Fruit fly (Drosophila melanogaster): ENCODE results near the gene CG34277.

The CG34277 gene

DNA sequence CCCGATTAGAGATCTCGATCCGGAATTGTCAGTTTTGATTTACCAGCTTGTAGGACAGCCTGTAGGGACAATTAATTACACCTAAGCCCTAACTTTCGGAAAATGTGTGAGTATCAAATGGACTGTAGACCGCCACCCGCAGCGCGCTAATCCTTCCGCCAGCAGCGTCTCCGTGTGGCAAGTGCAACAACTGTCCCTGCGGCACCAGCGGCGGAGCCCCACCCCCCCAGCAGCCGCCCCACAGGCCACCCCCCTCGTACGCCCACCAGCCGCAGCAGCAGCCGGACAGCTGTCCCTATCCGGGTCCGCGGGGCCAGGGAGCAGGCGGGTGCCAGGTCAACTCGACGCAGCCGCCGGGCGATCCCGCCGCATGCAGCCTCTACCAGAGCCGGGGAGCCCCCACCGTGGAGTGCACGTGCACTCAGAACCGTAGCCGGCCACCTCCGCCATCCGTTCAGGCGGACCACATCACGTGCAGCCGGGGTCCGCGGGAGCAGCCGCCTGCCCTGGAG lies at the start of gene CG34277, which contains the start of gene CG31542:
Gene CG34277 (plus strand): TSS at position 51 of the 512 bp plus-strand sequence.
Gene CG31542 (plus strand): TSS at position 51 of the 512 bp plus-strand sequence.
- TF ChIP-seq CG12104 (GFP tag; optimal IDR thresholded peaks at IDR 0.05) (no peak), hbn (GFP tag; IDR thresholded peaks at IDR 0.05; ENCODE audit: partially characterized antibody) (0 out of 2 replicates have a peak, but pooled peaks have one; percentile 17), lov (optimal IDR thresholded peaks at IDR 0.05) (no peak), lov (GFP tag; IDR thresholded peaks at IDR 0.05) (0 out of 3 replicates have a peak, but pooled peaks have one; percentile 28), CG14667 (GFP tag; IDR thresholded peaks at IDR 0.05) (peak; percentile 53; the same call in 1 of the 2 replicates)

DNA sequence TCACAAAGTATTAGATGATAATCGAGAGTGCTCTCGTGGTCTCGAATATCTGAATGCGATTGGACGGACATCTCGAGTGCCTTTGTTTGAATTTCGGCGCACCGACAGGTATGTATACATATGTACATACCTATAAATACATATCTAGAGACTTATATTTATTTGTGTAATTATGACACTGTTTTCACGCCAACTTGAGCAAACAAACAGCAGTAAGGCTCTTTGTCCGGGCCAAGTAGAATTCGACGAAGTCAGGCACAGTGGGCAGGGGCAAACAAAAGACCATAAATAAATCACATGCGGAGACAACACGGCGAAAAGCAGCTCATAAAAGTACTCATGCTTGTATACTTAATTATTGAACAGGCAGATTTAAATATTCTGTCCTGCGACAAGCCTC lies 48.7 kb upstream of the CG34277 start:
- TF ChIP-seq CG12769 (tag; optimal IDR thresholded peaks at IDR 0.05) = peak; percentile 6
- peak; percentile 28 for TF ChIP-seq CG33557 (GFP tag; optimal IDR thresholded peaks at IDR 0.05)
- peak; percentile 37 for TF ChIP-seq dmrt11E (tag; optimal IDR thresholded peaks at IDR 0.05)
- TF ChIP-seq pfk (GFP tag; optimal IDR thresholded peaks at IDR 0.05) = no peak
- no peak for TF ChIP-seq Nf-YB (GFP tag; optimal IDR thresholded peaks at IDR 0.05)
- no peak for TF ChIP-seq CG15514 (GFP tag; optimal IDR thresholded peaks at IDR 0.05)
- TF ChIP-seq CG30403 (GFP tag; optimal IDR thresholded peaks at IDR 0.05) = no peak
- peak; percentile 1 for TF ChIP-seq CG2875 (GFP tag; optimal IDR thresholded peaks at IDR 0.05)
- peak; percentile 49 for TF ChIP-seq odd (GFP tag; optimal IDR thresholded peaks at IDR 0.05)
- TF ChIP-seq CG17568 (GFP tag; optimal IDR thresholded peaks at IDR 0.05) = peak; percentile 38
- TF ChIP-seq CkIIα-i1 (GFP tag; IDR thresholded peaks at IDR 0.05) = no peak
- peak; percentile 2 for TF ChIP-seq CG14710 (tag; optimal IDR thresholded peaks at IDR 0.05)
- TF ChIP-seq bsh (GFP tag; optimal IDR thresholded peaks at IDR 0.05) = no peak
- TF ChIP-seq cwo (GFP tag; optimal IDR thresholded peaks at IDR 0.05) = no peak
- no peak for TF ChIP-seq Stat92E (GFP tag; optimal IDR thresholded peaks at IDR 0.05)
- TF ChIP-seq Atf6 (GFP tag; IDR thresholded peaks at IDR 0.05) = no peak
- TF ChIP-seq CG18764 (GFP tag; optimal IDR thresholded peaks at IDR 0.05) = no peak
- TF ChIP-seq Awh (GFP tag; IDR thresholded peaks at IDR 0.05) = no peak
- no peak for TF ChIP-seq Jarid2 (GFP tag; optimal IDR thresholded peaks at IDR 0.05)
- peak; percentile 10 for TF ChIP-seq sd (tag; optimal IDR thresholded peaks at IDR 0.05)
- no peak for TF ChIP-seq CG11093 (GFP tag; IDR thresholded peaks at IDR 0.05)
- no peak for TF ChIP-seq HLHmδ (GFP tag; optimal IDR thresholded peaks at IDR 0.05)
- no peak for TF ChIP-seq Myb (GFP tag; optimal IDR thresholded peaks at IDR 0.05)
- TF ChIP-seq CG17359 (tag; optimal IDR thresholded peaks at IDR 0.05) = no peak
- no peak for TF ChIP-seq CG10565 (GFP tag; optimal IDR thresholded peaks at IDR 0.05)
- TF ChIP-seq NC2β (GFP tag; optimal IDR thresholded peaks at IDR 0.05) = no peak
- no peak for TF ChIP-seq tgo (GFP tag; IDR thresholded peaks at IDR 0.05)
- TF ChIP-seq gt (GFP tag; IDR thresholded peaks at IDR 0.05) = no peak
- TF ChIP-seq Meics (GFP tag; optimal IDR thresholded peaks at IDR 0.05) = peak; percentile 5
- TF ChIP-seq Kr (GFP tag; optimal IDR thresholded peaks at IDR 0.05) = peak; percentile 26
- TF ChIP-seq CG13424 (tag; optimal IDR thresholded peaks at IDR 0.05) = no peak
- no peak for TF ChIP-seq p53 (GFP tag; optimal IDR thresholded peaks at IDR 0.05)
- peak; percentile 62 for TF ChIP-seq ac (GFP tag; optimal IDR thresholded peaks at IDR 0.05)
- no peak for TF ChIP-seq NfI (GFP tag; optimal IDR thresholded peaks at IDR 0.05)
- TF ChIP-seq tll (GFP tag; optimal IDR thresholded peaks at IDR 0.05) = peak in 1 of 2 experiments; percentile 63
- TF ChIP-seq CG10462 (GFP tag; optimal IDR thresholded peaks at IDR 0.05) = no peak
- no peak for TF ChIP-seq CG42726 (GFP tag; IDR thresholded peaks at IDR 0.05; ENCODE audit: partially characterized antibody)
- no peak for TF ChIP-seq CG4617 (GFP tag; optimal IDR thresholded peaks at IDR 0.05; ENCODE audit: borderline replicate concordance)
- peak; percentile 28; the same call in 1 of the 2 replicates for TF ChIP-seq onecut (GFP tag; IDR thresholded peaks at IDR 0.05)
- no peak for TF ChIP-seq psq (GFP tag; optimal IDR thresholded peaks at IDR 0.05)
- no peak for TF ChIP-seq fd64A (GFP tag; optimal IDR thresholded peaks at IDR 0.05)
- no peak for TF ChIP-seq repo (GFP tag; optimal IDR thresholded peaks at IDR 0.05)
